ENCODE assay signal across 4 fruit fly cellular contexts in the genomic region with DNA sequence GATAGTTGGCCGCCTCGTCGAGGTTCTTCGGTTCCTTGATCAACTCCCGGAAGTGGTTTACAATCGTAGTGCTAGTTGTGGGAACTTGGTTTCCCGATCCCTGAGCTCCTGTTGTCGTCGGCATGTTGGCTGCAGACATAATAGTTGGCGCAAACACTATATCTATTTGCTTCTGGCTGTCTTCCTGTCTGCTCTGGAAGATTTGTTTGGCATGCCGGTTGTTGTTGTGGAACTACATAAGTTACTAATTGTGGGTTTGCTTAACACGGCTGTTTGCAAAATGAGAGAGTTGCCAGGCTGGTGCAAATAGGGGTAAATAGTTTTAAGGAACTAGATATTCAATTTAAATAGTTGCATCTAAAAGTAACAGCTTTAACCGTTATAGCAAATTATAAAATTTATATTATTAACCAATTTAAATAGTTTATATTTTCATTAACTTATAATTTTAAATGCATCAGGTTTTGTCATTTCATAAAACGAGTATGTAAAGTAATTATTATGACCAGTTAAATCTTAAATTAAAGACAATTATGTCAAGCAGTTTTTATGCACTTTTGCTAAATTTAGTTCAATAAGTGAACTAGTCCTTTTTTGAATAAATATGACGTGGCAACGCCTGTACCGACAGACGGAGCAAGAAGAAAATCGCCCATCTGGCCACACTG.
A peak's percentile ranks its signal among the peaks of the same experiment; 100 is the strongest.
TF ChIP-seq lines count a peak whose summit lies in the region.

A gene (minus strand): TSS at position 287 of the 668 bp plus-strand sequence.
A gene (plus strand): TSS at position 635 of the 668 bp plus-strand sequence.

TF ChIP-seq in whole organism, adult, 20 proteins besides CTCF, POLR2A, EP300 and RAD21 (continued from another document):
- TF ChIP-seq cnc (optimal IDR thresholded peaks at IDR 0.05; lab: Kevin White, UChicago) (no peak), Hr96 (GFP tag; optimal IDR thresholded peaks at IDR 0.05; lab: Kevin White, UChicago) (no peak), Mnt (GFP tag; optimal IDR thresholded peaks at IDR 0.05; lab: Kevin White, UChicago) (peak; percentile 20), CG5204 (GFP tag; optimal IDR thresholded peaks at IDR 0.05; lab: Kevin White, UChicago) (no peak)

TF ChIP-seq in whole organism, embryonic, 481 proteins besides CTCF, POLR2A, EP300 and RAD21 (continued from another document and continues in another):
- TF ChIP-seq CG15601 (tag; optimal IDR thresholded peaks at IDR 0.05; lab: Kevin White, UChicago) (peak; percentile 72), CG12659 (GFP tag; optimal IDR thresholded peaks at IDR 0.05; lab: Kevin White, UChicago) (peak; percentile 88), CG11504 (tag; optimal IDR thresholded peaks at IDR 0.05; lab: Kevin White, UChicago) (peak; percentile 75), CG32772 (GFP tag; IDR thresholded peaks at IDR 0.05; lab: Robert Waterston, UW) (peak; percentile 62), Hr78 (GFP tag; optimal IDR thresholded peaks at IDR 0.05; lab: Kevin White, UChicago) (no peak), CG3407 (GFP tag; optimal IDR thresholded peaks at IDR 0.05; lab: Kevin White, UChicago) (peak; percentile 54), CG2202 (tag; optimal IDR thresholded peaks at IDR 0.05; lab: Kevin White, UChicago) (peak; percentile 23), knrl (GFP tag; IDR thresholded peaks at IDR 0.05; lab: Robert Waterston, UW; ENCODE audit: partially characterized antibody) (peak; percentile 33; the same call in 2 of the 3 replicates), aop (GFP tag; IDR thresholded peaks at IDR 0.05; lab: Robert Waterston, UW) (no peak), CG1233 (GFP tag; optimal IDR thresholded peaks at IDR 0.05; lab: Kevin White, UChicago) (peak; percentile 63), CG18764 (GFP tag; optimal IDR thresholded peaks at IDR 0.05; lab: Kevin White, UChicago) (peak; percentile 6), Fer2 (tag; optimal IDR thresholded peaks at IDR 0.05; lab: Kevin White, UChicago) (peak; percentile 36), sim (GFP tag; IDR thresholded peaks at IDR 0.05; lab: Robert Waterston, UW) (no peak), Jarid2 (GFP tag; optimal IDR thresholded peaks at IDR 0.05; lab: Kevin White, UChicago) (no peak), CG12236 (GFP tag; optimal IDR thresholded peaks at IDR 0.05; lab: Kevin White, UChicago) (no peak), CrebB (tag; optimal IDR thresholded peaks at IDR 0.05; lab: Kevin White, UChicago) (peak; percentile 6), ci (GFP tag; IDR thresholded peaks at IDR 0.05; lab: Robert Waterston, UW) (peak; percentile 53; the same call in 1 of the 3 replicates), Spps (tag; optimal IDR thresholded peaks at IDR 0.05; lab: Kevin White, UChicago) (no peak), CG17912 (GFP tag; optimal IDR thresholded peaks at IDR 0.05; lab: Kevin White, UChicago) (no peak), CG13287 (GFP tag; IDR thresholded peaks at IDR 0.05; lab: Robert Waterston, UW; ENCODE audit: partially characterized antibody) (0 out of 2 replicates have a peak, but pooled peaks have one; percentile 11), Ssrp (tag; optimal IDR thresholded peaks at IDR 0.05; lab: Kevin White, UChicago) (peak; percentile 65), nmo (GFP tag; optimal IDR thresholded peaks at IDR 0.05; lab: Kevin White, UChicago) (peak; percentile 85), repo (GFP tag; optimal IDR thresholded peaks at IDR 0.05; lab: Kevin White, UChicago) (no peak), CG18599 (GFP tag; optimal IDR thresholded peaks at IDR 0.05; lab: Kevin White, UChicago) (peak; percentile 56), Elba2 (GFP tag; optimal IDR thresholded peaks at IDR 0.05; lab: Kevin White, UChicago) (peak; percentile 37), wek (GFP tag; optimal IDR thresholded peaks at IDR 0.05; lab: Kevin White, UChicago) (no peak), NfI (GFP tag; optimal IDR thresholded peaks at IDR 0.05; lab: Kevin White, UChicago) (peak; percentile 58), Dip2 (GFP tag; IDR thresholded peaks at IDR 0.05; lab: Robert Waterston, UW) (no peak), CG3847 (GFP tag; IDR thresholded peaks at IDR 0.05; lab: Robert Waterston, UW) (peak; percentile 58), ems (GFP tag; optimal IDR thresholded peaks at IDR 0.05; lab: Kevin White, UChicago) (no peak), CG7357 (GFP tag; IDR thresholded peaks at IDR 0.05; lab: Robert Waterston, UW) (no peak), dmrt99B (tag; optimal IDR thresholded peaks at IDR 0.05; lab: Kevin White, UChicago) (no peak), C15 (GFP tag; IDR thresholded peaks at IDR 0.05; lab: Robert Waterston, UW) (no peak), CG17359 (tag; optimal IDR thresholded peaks at IDR 0.05; lab: Kevin White, UChicago) (peak; percentile 53), B-H2 (GFP tag; optimal IDR thresholded peaks at IDR 0.05; lab: Kevin White, UChicago) (peak; percentile 59), grn (GFP tag; optimal IDR thresholded peaks at IDR 0.05; lab: Kevin White, UChicago) (no peak), CG6765 (GFP tag; optimal IDR thresholded peaks at IDR 0.05; lab: Kevin White, UChicago) (no peak), kni (GFP tag; optimal IDR thresholded peaks at IDR 0.05; lab: Kevin White, UChicago) (peak; percentile 10), crol (GFP tag; IDR thresholded peaks at IDR 0.05; lab: Robert Waterston, UW) (no peak), toy (GFP tag; IDR thresholded peaks at IDR 0.05; lab: Robert Waterston, UW) (no peak)

TF ChIP-seq in whole organism, prepupa, 60 proteins besides CTCF, POLR2A, EP300 and RAD21 (continued from another document):
- TF ChIP-seq Gug (GFP tag; IDR thresholded peaks at IDR 0.05; lab: Robert Waterston, UW) = peak; percentile 20; the same call in 1 of the 2 replicates
- TF ChIP-seq achi (GFP tag; optimal IDR thresholded peaks at IDR 0.05; lab: Kevin White, UChicago) = peak; percentile 69
- TF ChIP-seq svp (GFP tag; lab: Kevin White, UChicago) = peak; percentile 58
- no peak for TF ChIP-seq CG11294 (GFP tag; IDR thresholded peaks at IDR 0.05; lab: Robert Waterston, UW)
- TF ChIP-seq cyc (GFP tag; optimal IDR thresholded peaks at IDR 0.05; lab: Kevin White, UChicago) = peak; percentile 31
- peak; percentile 57 for TF ChIP-seq CG8632 (GFP tag; optimal IDR thresholded peaks at IDR 0.05; lab: Kevin White, UChicago)
- no peak for TF ChIP-seq CG6276 (GFP tag; optimal IDR thresholded peaks at IDR 0.05; lab: Kevin White, UChicago)
- peak; percentile 40 for TF ChIP-seq Sox15 (GFP tag; optimal IDR thresholded peaks at IDR 0.05; lab: Kevin White, UChicago)
- peak; percentile 40 for TF ChIP-seq Hr4 (GFP tag; optimal IDR thresholded peaks at IDR 0.05; lab: Kevin White, UChicago)
- peak; percentile 68 for TF ChIP-seq CG15336 (GFP tag; IDR thresholded peaks at IDR 0.05; lab: Robert Waterston, UW)
- TF ChIP-seq net (GFP tag; optimal IDR thresholded peaks at IDR 0.05; lab: Kevin White, UChicago) = no peak
- TF ChIP-seq spab (GFP tag; optimal IDR thresholded peaks at IDR 0.05; lab: Kevin White, UChicago) = no peak
- TF ChIP-seq Ets96B (tag; optimal IDR thresholded peaks at IDR 0.05; lab: Kevin White, UChicago) = peak; percentile 61
- TF ChIP-seq eg (GFP tag; IDR thresholded peaks at IDR 0.05; lab: Robert Waterston, UW) = no peak
- peak; percentile 71 for TF ChIP-seq CG34406 (GFP tag; optimal IDR thresholded peaks at IDR 0.05; lab: Kevin White, UChicago)
- TF ChIP-seq CG7368 (GFP tag; optimal IDR thresholded peaks at IDR 0.05; lab: Kevin White, UChicago) = no peak
- TF ChIP-seq fkh (GFP tag; optimal IDR thresholded peaks at IDR 0.05; lab: Kevin White, UChicago) = peak; percentile 88
- no peak for TF ChIP-seq CG11762 (GFP tag; optimal IDR thresholded peaks at IDR 0.05; lab: Kevin White, UChicago; ENCODE audit: insufficient read depth)
- peak; percentile 36 for TF ChIP-seq Sox14 (GFP tag; optimal IDR thresholded peaks at IDR 0.05; lab: Kevin White, UChicago)

TF ChIP-seq in whole organism, wandering third instar larva, 38 proteins besides CTCF, POLR2A, EP300 and RAD21 (continued from another document):
- TF ChIP-seq Rel (GFP tag; optimal IDR thresholded peaks at IDR 0.05; lab: Kevin White, UChicago) (no peak), Rel (tag; optimal IDR thresholded peaks at IDR 0.05; lab: Kevin White, UChicago) (peak; percentile 9), fru (GFP tag; optimal IDR thresholded peaks at IDR 0.05; lab: Kevin White, UChicago) (no peak), tai (GFP tag; optimal IDR thresholded peaks at IDR 0.05; lab: Kevin White, UChicago) (no peak), Sp1 (GFP tag; optimal IDR thresholded peaks at IDR 0.05; lab: Kevin White, UChicago) (peak; percentile 61), sage (GFP tag; optimal IDR thresholded peaks at IDR 0.05; lab: Kevin White, UChicago) (no peak), h (GFP tag; optimal IDR thresholded peaks at IDR 0.05; lab: Kevin White, UChicago) (no peak), CG32264 (GFP tag; optimal IDR thresholded peaks at IDR 0.05; lab: Kevin White, UChicago) (no peak), psq (GFP tag; optimal IDR thresholded peaks at IDR 0.05; lab: Kevin White, UChicago) (peak; percentile 66), dsf (GFP tag; optimal IDR thresholded peaks at IDR 0.05; lab: Kevin White, UChicago; ENCODE audit: borderline replicate concordance) (no peak), Hr83 (GFP tag; optimal IDR thresholded peaks at IDR 0.05; lab: Kevin White, UChicago; ENCODE audit: poor library complexity, severe bottlenecking) (no peak), N (GFP tag; optimal IDR thresholded peaks at IDR 0.05; lab: Kevin White, UChicago) (no peak), Myc (optimal IDR thresholded peaks at IDR 0.05; lab: Kevin White, UChicago) (no peak), foxo (GFP tag; optimal IDR thresholded peaks at IDR 0.05; lab: Kevin White, UChicago) (peak in 1 of 2 experiments; percentile 66), lola (GFP tag; optimal IDR thresholded peaks at IDR 0.05; lab: Kevin White, UChicago) (no peak)
